Worm (Caenorhabditis elegans) whole organism, young adult: Measurements from ENCODE around the gene nuaf-1.
A peak's percentile ranks its signal among the peaks of the same experiment; 100 is the strongest.

Experiments
- F57A8.1 ChIP-seq: fragments of 200-800 bp; sonication (Bioruptor generic); optimal IDR thresholded peaks from 2 replicates; lab custom pipeline; 2018; ENCODE audit warnings: mild to moderate bottlenecking, missing genetic modification characterization, moderate library complexity, missing compliant biosample characterization
- T26A5.8 ChIP-seq: sonication (generic microtip); optimal IDR thresholded peaks from 2 replicates; lab custom pipeline; 2016; ENCODE audit warnings: missing genetic modification characterization, missing compliant biosample characterization
- ama-1 ChIP-seq, 3 experiments: fragments of 150-350 bp in 1 of 3; sonication (generic microtip) in 2 of 3; optimal IDR thresholded peaks; 2 replicates each; lab custom pipeline; 2014 to 2018; ENCODE audit warnings: missing biosample characterization in 2 of 3, missing genetic modification characterization in 2 of 3, missing genetic modification reagents in 2 of 3
- aptf-2 ChIP-seq: fragments of 200-800 bp; sonication (Bioruptor generic); conservative IDR thresholded peaks from 2 replicates; pipeline ENCODE4 v1.3.6; 2022; ENCODE audit warnings: missing genetic modification reagents, missing genetic modification characterization, missing compliant biosample characterization
- aptf-3 ChIP-seq: fragments of 200-800 bp; sonication (Bioruptor generic); IDR thresholded peaks from 2 replicates; pipeline ENCODE4 v1.3.6; 2022; ENCODE audit warnings: missing genetic modification characterization, missing compliant biosample characterization
- attf-6 ChIP-seq: fragments of 200-800 bp; sonication (Bioruptor generic); IDR thresholded peaks from 2 replicates; pipeline ENCODE4 v1.3.6; 2022; ENCODE audit warnings: missing genetic modification reagents, missing genetic modification characterization, missing compliant biosample characterization
- efl-1 ChIP-seq: fragments of 150-350 bp; optimal IDR thresholded peaks from 2 replicates; lab custom pipeline; 2014; ENCODE audit warnings: missing biosample characterization, missing genetic modification reagents, missing genetic modification characterization
- fkh-3 ChIP-seq: sonication (generic microtip); optimal IDR thresholded peaks from 2 replicates; lab custom pipeline; 2016; ENCODE audit warnings: mild to moderate bottlenecking, missing genetic modification characterization, missing compliant biosample characterization
- hmg-1.2 ChIP-seq: fragments of 200-800 bp; sonication (Bioruptor generic); IDR thresholded peaks from 2 replicates; pipeline ENCODE4 v1.3.6; 2022; ENCODE audit warnings: missing genetic modification reagents, missing genetic modification characterization, missing compliant biosample characterization
- lag-1 ChIP-seq: fragments of 200-800 bp; sonication (Bioruptor generic); IDR thresholded peaks from 2 replicates; pipeline ENCODE4 v1.3.6; 2022; ENCODE audit warnings: missing genetic modification reagents, missing genetic modification characterization, missing compliant biosample characterization
- lir-1 ChIP-seq: fragments of 200-800 bp; sonication (Bioruptor generic); conservative IDR thresholded peaks from 2 replicates; pipeline ENCODE4 v1.3.6; 2022; ENCODE audit warnings: missing genetic modification reagents, missing genetic modification characterization, missing compliant biosample characterization
- madf-8 ChIP-seq: fragments of 200-800 bp; sonication (Bioruptor generic); conservative IDR thresholded peaks from 2 replicates; pipeline ENCODE4 v1.3.6; 2022; ENCODE audit warnings: missing genetic modification reagents, missing genetic modification characterization, missing compliant biosample characterization
- mcd-1 ChIP-seq: fragments of 200-800 bp; sonication (Bioruptor generic); IDR thresholded peaks from 2 replicates; pipeline ENCODE4 v1.3.6; 2022; ENCODE audit warnings: missing genetic modification reagents, missing genetic modification characterization, missing compliant biosample characterization
- nhr-80 ChIP-seq: sonication (generic microtip); optimal IDR thresholded peaks from 2 replicates; lab custom pipeline; 2016; ENCODE audit warnings: missing genetic modification characterization, missing compliant biosample characterization
- pbrm-1 ChIP-seq: fragments of 200-800 bp; sonication (Bioruptor generic); IDR thresholded peaks from 2 replicates; pipeline ENCODE4 v1.3.6; 2022; ENCODE audit warnings: missing genetic modification reagents, missing genetic modification characterization, missing compliant biosample characterization
- rpc-1 ChIP-seq, 2 experiments: fragments of 150-350 bp in 1 of 2; sonication (generic microtip) in 1 of 2; optimal IDR thresholded peaks; 2 replicates each; lab custom pipeline; 2014 to 2018; ENCODE audit warnings: missing biosample characterization in 1 of 2, missing genetic modification characterization in 1 of 2, missing genetic modification reagents in 1 of 2, missing genotype in 1 of 2
- sea-2 ChIP-seq: fragments of 200-800 bp; sonication (Bioruptor generic); IDR thresholded peaks from 2 replicates; pipeline ENCODE4 v1.3.6; 2022; ENCODE audit warnings: missing genetic modification characterization, missing compliant biosample characterization
- snpc-3.4 ChIP-seq: sonication (generic microtip); optimal IDR thresholded peaks from 2 replicates; lab custom pipeline; 2017; ENCODE audit warnings: missing genetic modification characterization, mild to moderate bottlenecking, missing compliant biosample characterization, antibody characterized with exemption, moderate library complexity, missing genotype, missing genetic modification reagents
- snpc-4 ChIP-seq, 5 experiments: fragments of 150-350 bp in 1 of 5; sonication (generic microtip) in 4 of 5; optimal IDR thresholded peaks; 2 replicates each; lab custom pipeline; 2014 to 2018; ENCODE audit warnings: missing genetic modification characterization in 5 of 5, missing biosample characterization in 3 of 5, antibody characterized with exemption in 2 of 5, mild to moderate bottlenecking in 2 of 5, missing compliant biosample characterization in 2 of 5, missing genotype in 2 of 5, moderate library complexity in 2 of 5, missing genetic modification reagents in 1 of 5
- somi-1 ChIP-seq: fragments of 200-800 bp; sonication (Bioruptor generic); optimal IDR thresholded peaks from 2 replicates; lab custom pipeline; 2018; ENCODE audit warnings: mild to moderate bottlenecking, missing genetic modification characterization, missing compliant biosample characterization
- sptf-2 ChIP-seq: fragments of 200-800 bp; sonication (Bioruptor generic); optimal IDR thresholded peaks from 2 replicates; lab custom pipeline; 2018; ENCODE audit warnings: mild to moderate bottlenecking, missing genetic modification characterization, missing compliant biosample characterization
- tbx-9 ChIP-seq: sonication (generic microtip); optimal IDR thresholded peaks from 2 replicates; lab custom pipeline; 2016; ENCODE audit warnings: borderline replicate concordance, missing genetic modification characterization, inconsistent platforms, missing compliant biosample characterization
- tlf-1 ChIP-seq: fragments of 200-800 bp; sonication (Bioruptor generic); optimal IDR thresholded peaks from 2 replicates; lab custom pipeline; 2018; ENCODE audit warnings: mild to moderate bottlenecking, missing genetic modification characterization, missing compliant biosample characterization
- unc-130 ChIP-seq: sonication (generic microtip); optimal IDR thresholded peaks from 2 replicates; lab custom pipeline; 2016; ENCODE audit warnings: missing genetic modification reagents, missing genetic modification characterization, missing compliant biosample characterization
- xnd-1 ChIP-seq: sonication (generic microtip); optimal IDR thresholded peaks from 2 replicates; lab custom pipeline; 2016; ENCODE audit warnings: missing genotype, missing genetic modification reagents, missing genetic modification characterization, missing compliant biosample characterization
- ztf-3 ChIP-seq: fragments of 200-800 bp; sonication (Bioruptor generic); optimal IDR thresholded peaks from 2 replicates; lab custom pipeline; 2018; ENCODE audit warnings: mild to moderate bottlenecking, missing genetic modification characterization, missing compliant biosample characterization
- ztf-6 ChIP-seq: fragments of 200-800 bp; sonication (Bioruptor generic); IDR thresholded peaks from 2 replicates; pipeline ENCODE4 v1.3.6; 2022; ENCODE audit warnings: missing genetic modification reagents, missing genetic modification characterization, missing compliant biosample characterization

The nuaf-1 gene

DNA sequence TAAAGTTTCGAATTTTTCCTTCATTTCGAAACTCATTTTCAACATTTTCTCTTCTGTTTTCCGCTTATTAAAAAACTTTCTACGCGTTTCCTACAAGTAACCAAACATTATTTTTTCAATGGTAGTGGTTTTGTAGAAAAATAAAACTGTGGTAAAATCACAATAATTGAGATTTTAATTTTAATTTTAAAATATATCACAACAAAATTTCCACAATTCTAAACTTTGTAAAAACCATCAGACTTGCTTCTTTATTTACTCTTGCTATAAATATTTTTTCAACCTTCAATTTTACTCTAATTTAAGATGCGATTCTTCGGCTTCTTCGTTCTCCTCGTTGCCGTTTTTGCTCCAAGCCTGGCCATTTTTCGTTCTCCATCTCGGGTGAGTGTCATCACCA lies 19.5 kb upstream of the nuaf-1 start, which contains the start of gene F53F4.17:
TSS of gene F53F4.17 (plus strand) at position 301 of the 400 bp plus-strand sequence.
- TF ChIP-seq lir-1 (GFP tag; lab: Robert Waterston, UW) (no peak), sptf-2 (GFP tag; lab: Kevin White, UChicago) (no peak), efl-1 (GFP tag; lab: Kevin White, UChicago) (no peak)

DNA sequence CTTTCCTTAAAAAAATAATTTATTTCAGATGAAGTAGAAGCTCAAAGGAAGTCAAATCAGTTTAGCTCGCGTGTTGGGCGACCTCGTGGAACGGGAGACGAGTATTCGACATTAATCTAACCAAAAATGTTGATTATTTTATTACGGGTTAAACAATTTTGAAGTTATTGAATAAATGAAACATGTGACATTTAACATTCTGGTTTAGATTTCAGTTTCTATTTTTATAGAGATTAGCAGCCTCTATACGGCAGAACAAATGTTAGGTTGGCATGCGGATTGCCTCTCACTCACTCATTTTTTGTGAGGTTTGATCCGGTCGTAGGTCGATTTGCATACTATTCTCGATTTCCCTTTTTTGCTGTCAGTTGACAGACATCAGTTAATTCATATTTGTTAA lies 16.1 kb upstream of the nuaf-1 start, which contains the start of gene F53F4.1:
TSS of gene F53F4.1 (plus strand) at position 301 of the 400 bp plus-strand sequence.
- TF ChIP-seq madf-8 (GFP tag; lab: Robert Waterston, UW) (no peak), T26A5.8 (tag; lab: Kevin White, UChicago) (no peak), pbrm-1 (GFP tag; lab: Robert Waterston, UW) (no peak), fkh-3 (no peak), tbx-9 (tag; lab: Kevin White, UChicago) (no peak), xnd-1 (no peak), lag-1 (no peak), sea-2 (GFP tag; lab: Robert Waterston, UW) (no peak), F57A8.1 (GFP tag; lab: Kevin White, UChicago) (no peak), ztf-6 (GFP tag; lab: Robert Waterston, UW) (no peak), snpc-4 (GFP tag; optimal IDR thresholded peaks at IDR 0.05; lab: Kevin White, UChicago) (no peak), snpc-4 (tag; optimal IDR thresholded peaks at IDR 0.05; lab: Kevin White, UChicago) (no peak), mcd-1 (no peak), tlf-1 (no peak), snpc-3.4 (tag; lab: Kevin White, UChicago) (no peak), hmg-1.2 (GFP tag; lab: Robert Waterston, UW) (no peak), aptf-3 (GFP tag; lab: Robert Waterston, UW) (no peak), efl-1 (GFP tag; lab: Kevin White, UChicago) (no peak), ztf-3 (GFP tag; lab: Kevin White, UChicago) (no peak)

DNA sequence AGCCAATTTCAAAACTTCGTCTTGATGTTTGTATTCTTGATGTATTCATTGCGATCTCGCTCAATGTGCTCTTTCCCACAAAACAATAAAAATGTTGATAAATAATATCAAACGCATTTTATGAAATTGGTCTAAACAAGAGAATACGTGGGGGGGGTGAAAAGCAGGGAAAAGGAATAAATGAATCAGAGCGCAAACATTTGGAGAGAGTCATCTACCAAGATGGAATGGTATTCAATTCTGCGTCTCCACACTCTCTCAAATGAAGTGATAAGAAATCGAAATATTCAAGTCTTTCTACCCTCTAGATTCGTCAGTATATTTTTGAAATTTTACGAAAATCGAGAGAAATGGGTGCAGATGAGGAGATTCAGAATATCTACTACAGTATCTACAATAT lies 12.3 kb upstream of the nuaf-1 start, which contains the start of gene C50B8.5:
TSS of gene C50B8.5 (plus strand) at position 273 of the 400 bp plus-strand sequence.
- no peak for TF ChIP-seq somi-1 (GFP tag; lab: Kevin White, UChicago)
- TF ChIP-seq ama-1 (optimal IDR thresholded peaks at IDR 0.05; lab: Kevin White, UChicago), result no peak
- no peak for TF ChIP-seq ama-1 (GFP tag; optimal IDR thresholded peaks at IDR 0.05; lab: Kevin White, UChicago)
- TF ChIP-seq rpc-1 (optimal IDR thresholded peaks at IDR 0.05; lab: Kevin White, UChicago), result no peak
- no peak for TF ChIP-seq rpc-1 (tag; optimal IDR thresholded peaks at IDR 0.05; lab: Kevin White, UChicago)
- no peak for TF ChIP-seq aptf-2 (GFP tag; lab: Robert Waterston, UW)
- no peak for TF ChIP-seq ztf-6 (GFP tag; lab: Robert Waterston, UW)
- TF ChIP-seq nhr-80 (tag; lab: Kevin White, UChicago), result peak; percentile 46

ce11 chrV:13578637-13579036 lies 10.2 kb upstream of the nuaf-1 start, which contains the start of gene C50B8.6:
TSS of gene C50B8.6 (plus strand) at chrV:13578972.
- TF ChIP-seq nhr-80 (tag; lab: Kevin White, UChicago) (peak; percentile 82), attf-6 (GFP tag; lab: Robert Waterston, UW) (no peak)

- TF ChIP-seq nhr-80 (tag; lab: Kevin White, UChicago) (peak; percentile 75), aptf-3 (GFP tag; lab: Robert Waterston, UW) (no peak)
Observed at ce11 chrV:13577463-13577862, 9.0 kb upstream of the nuaf-1 start.

ce11 chrV:13576828-13577227 lies 8.4 kb upstream of the nuaf-1 start:
- TF ChIP-seq nhr-80 (tag; lab: Kevin White, UChicago) (peak; percentile 17), unc-130 (no peak)
